Worm (Caenorhabditis elegans): ENCODE data around the gene R07C3.3.

R07C3.3 gene

ce11 chrII:937265-937664 is 1.4 kb upstream of the R07C3.3 start (continued):
- TF ChIP-seq mxl-1 (tag; optimal IDR thresholded peaks at IDR 0.05) (no peak), unc-62 (GFP tag; optimal IDR thresholded peaks at IDR 0.05) (no peak), egl-44 (GFP tag; IDR thresholded peaks at IDR 0.05) (no peak), rcor-1 (GFP tag; IDR thresholded peaks at IDR 0.05) (no peak), Y56A3A.18 (GFP tag; IDR thresholded peaks at IDR 0.05) (no peak), ztf-26 (tag; optimal IDR thresholded peaks at IDR 0.05) (no peak), madf-6 (GFP tag; IDR thresholded peaks at IDR 0.05) (no peak), zfh-2 (GFP tag; conservative IDR thresholded peaks at IDR 0.05) (no peak), nfya-2 (GFP tag; IDR thresholded peaks at IDR 0.05) (no peak)

ce11 chrII:940779-941178 is 2.1 kb downstream of the R07C3.3 start, which contains the start of gene fbxc-36:
TSS of gene fbxc-36 (plus strand) at chrII:940983.
- no peak for TF ChIP-seq F33H1.4 (GFP tag; IDR thresholded peaks at IDR 0.05)
- no peak for TF ChIP-seq C06A6.2 (GFP tag; conservative IDR thresholded peaks at IDR 0.05)
- TF ChIP-seq Y79H2A.3 (GFP tag; conservative IDR thresholded peaks at IDR 0.05): no peak
- no peak for TF ChIP-seq unc-62 (GFP tag; optimal IDR thresholded peaks at IDR 0.05)
- no peak for TF ChIP-seq let-526 (GFP tag; IDR thresholded peaks at IDR 0.05)
- no peak for TF ChIP-seq mcd-1 (GFP tag; IDR thresholded peaks at IDR 0.05)
- no peak for TF ChIP-seq Y53F4B.3 (GFP tag; IDR thresholded peaks at IDR 0.05)
- no peak for TF ChIP-seq dox-1 (GFP tag; IDR thresholded peaks at IDR 0.05)
- no peak for TF ChIP-seq egl-18 (GFP tag; IDR thresholded peaks at IDR 0.05)
- no peak for TF ChIP-seq ceh-27 (GFP tag; optimal IDR thresholded peaks at IDR 0.05)
- no peak for TF ChIP-seq ets-4 (GFP tag; optimal IDR thresholded peaks at IDR 0.05)
- no peak for TF ChIP-seq ceh-100 (GFP tag; IDR thresholded peaks at IDR 0.05)
- TF ChIP-seq zfh-2 (GFP tag; conservative IDR thresholded peaks at IDR 0.05): no peak
- TF ChIP-seq nhr-27 (tag; optimal IDR thresholded peaks at IDR 0.05): no peak
- no peak for TF ChIP-seq hsf-1 (GFP tag; IDR thresholded peaks at IDR 0.05)
- no peak for TF ChIP-seq F49E8.2 (tag; optimal IDR thresholded peaks at IDR 0.05; ENCODE audit: insufficient read depth)

- TF ChIP-seq akir-1 (GFP tag; optimal IDR thresholded peaks at IDR 0.05): no peak
- TF ChIP-seq ets-4 (GFP tag; optimal IDR thresholded peaks at IDR 0.05): no peak
- peak; percentile 70 for TF ChIP-seq nhr-80 (tag; optimal IDR thresholded peaks at IDR 0.05)
- no peak for TF ChIP-seq ceh-58 (GFP tag; IDR thresholded peaks at IDR 0.05)
- no peak for TF ChIP-seq unc-130 (GFP tag; optimal IDR thresholded peaks at IDR 0.05)
- TF ChIP-seq sdz-38 (tag; optimal IDR thresholded peaks at IDR 0.05): no peak
- 0 out of 2 replicates have a peak, but pooled peaks have one; percentile 23 for TF ChIP-seq F37B4.10 (GFP tag; IDR thresholded peaks at IDR 0.05)
- TF ChIP-seq lin-35 (GFP tag; optimal IDR thresholded peaks at IDR 0.05): no peak
Observed at ce11 chrII:943773-944172, 5.1 kb downstream of the R07C3.3 start, which contains the start of gene clec-43. TSS of gene clec-43 (plus strand) at chrII:944066.

- TF ChIP-seq repo-1 (tag; optimal IDR thresholded peaks at IDR 0.05): no peak
- no peak for TF ChIP-seq lin-35 (GFP tag; optimal IDR thresholded peaks at IDR 0.05)
Observed at ce11 chrII:948091-948490, 9.4 kb downstream of the R07C3.3 start, which contains the start of gene fbxc-32. TSS of gene fbxc-32 (minus strand) at chrII:948191.

- peak; percentile 68 for TF ChIP-seq cebp-1 (GFP tag; IDR thresholded peaks at IDR 0.05)
- peak; percentile 91 for TF ChIP-seq cebp-1 (tag; optimal IDR thresholded peaks at IDR 0.05)
- 0 out of 2 replicates have a peak, but pooled peaks have one; percentile 41 for TF ChIP-seq madf-3 (GFP tag; IDR thresholded peaks at IDR 0.05)
- TF ChIP-seq rec-8 (tag; optimal IDR thresholded peaks at IDR 0.05): no peak
- TF ChIP-seq repo-1 (tag; optimal IDR thresholded peaks at IDR 0.05): no peak
- TF ChIP-seq F55B11.4 (tag; optimal IDR thresholded peaks at IDR 0.05; ENCODE audit: borderline replicate concordance, insufficient read depth): no peak
- TF ChIP-seq B0035.1 (tag; optimal IDR thresholded peaks at IDR 0.05): no peak
Observed at ce11 chrII:950374-950773, 11.7 kb downstream of the R07C3.3 start.

Data from whole organism, young adult.